Fruit fly (Drosophila melanogaster): ENCODE data around the gene Rhau.

Gene Rhau

dm6 chr2L:20796758-20797514, 39.2 kb upstream of the Rhau start, which contains the start of gene vari (continued):
- TF ChIP-seq amos (GFP tag; IDR thresholded peaks at IDR 0.05; ENCODE audit: partially characterized antibody) (peak; percentile 19; the same call in 1 of the 2 replicates), CG11504 (tag; optimal IDR thresholded peaks at IDR 0.05) (no peak), eve (GFP tag; optimal IDR thresholded peaks at IDR 0.05) (peak in 1 of 2 experiments; percentile 59), unc-4 (GFP tag; IDR thresholded peaks at IDR 0.05; ENCODE audit: partially characterized antibody) (peak; percentile 31; the same call in 1 of the 2 replicates), chinmo (GFP tag; IDR thresholded peaks at IDR 0.05; ENCODE audit: partially characterized antibody) (peak; percentile 87; the same call in 3 of the 4 replicates), CG31224 (GFP tag; IDR thresholded peaks at IDR 0.05) (no peak), CG2202 (tag; optimal IDR thresholded peaks at IDR 0.05) (no peak), Atf6 (GFP tag; IDR thresholded peaks at IDR 0.05) (0 out of 2 replicates have a peak, but pooled peaks have one; percentile 17), E2f2 (GFP tag; IDR thresholded peaks at IDR 0.05) (peak; percentile 83), Dp (GFP tag; optimal IDR thresholded peaks at IDR 0.05) (peak; percentile 76), Myb (GFP tag; optimal IDR thresholded peaks at IDR 0.05) (peak; percentile 40), CG3281 (GFP tag; optimal IDR thresholded peaks at IDR 0.05) (no peak), shn (GFP tag; optimal IDR thresholded peaks at IDR 0.05) (no peak), phol (tag; optimal IDR thresholded peaks at IDR 0.05) (peak; percentile 53), Abd-B (GFP tag; optimal IDR thresholded peaks at IDR 0.05) (peak; percentile 45), CG7987 (GFP tag; optimal IDR thresholded peaks at IDR 0.05) (no peak), Lhr (GFP tag; optimal IDR thresholded peaks at IDR 0.05) (peak; percentile 73), CG17612 (GFP tag; IDR thresholded peaks at IDR 0.05) (no peak), Elba2 (GFP tag; optimal IDR thresholded peaks at IDR 0.05) (no peak), Jarid2 (GFP tag; optimal IDR thresholded peaks at IDR 0.05) (peak; percentile 84), CG9437 (GFP tag; optimal IDR thresholded peaks at IDR 0.05) (no peak), ranshi (GFP tag; IDR thresholded peaks at IDR 0.05) (no peak), Mad (GFP tag; optimal IDR thresholded peaks at IDR 0.05) (no peak), her (GFP tag; optimal IDR thresholded peaks at IDR 0.05) (peak; percentile 42), repo (GFP tag; optimal IDR thresholded peaks at IDR 0.05) (no peak), HLH3B (GFP tag; IDR thresholded peaks at IDR 0.05) (no peak), CG7963 (GFP tag; IDR thresholded peaks at IDR 0.05; ENCODE audit: partially characterized antibody) (no peak), tap (tag; optimal IDR thresholded peaks at IDR 0.05) (no peak), E2f1 (GFP tag; IDR thresholded peaks at IDR 0.05) (no peak), slbo (GFP tag; IDR thresholded peaks at IDR 0.05) (no peak), Hmx (GFP tag; optimal IDR thresholded peaks at IDR 0.05) (peak; percentile 17), br (optimal IDR thresholded peaks at IDR 0.05) (no peak), B-H1 (GFP tag; IDR thresholded peaks at IDR 0.05) (no peak; the same call in 2 of the 3 replicates), Mes4 (GFP tag; optimal IDR thresholded peaks at IDR 0.05) (no peak), NfI (GFP tag; optimal IDR thresholded peaks at IDR 0.05) (no peak), mirr (GFP tag; optimal IDR thresholded peaks at IDR 0.05) (peak; percentile 1), danr (GFP tag; IDR thresholded peaks at IDR 0.05) (no peak), Ets65A (GFP tag) (no peak), CG10959 (GFP tag; IDR thresholded peaks at IDR 0.05) (no peak), ap (GFP tag; IDR thresholded peaks at IDR 0.05) (no peak), D19A (tag; optimal IDR thresholded peaks at IDR 0.05) (no peak), gcm (GFP tag; optimal IDR thresholded peaks at IDR 0.05) (no peak), pan (optimal IDR thresholded peaks at IDR 0.05) (no peak), pan (GFP tag; optimal IDR thresholded peaks at IDR 0.05 in 1 of 2, IDR thresholded peaks at IDR 0.05 in 1 of 2) (peak in 1 of 2 experiments; percentile 18), CG18619 (GFP tag; optimal IDR thresholded peaks at IDR 0.05) (no peak), CG6813 (GFP tag; optimal IDR thresholded peaks at IDR 0.05) (no peak), CG5180 (GFP tag; optimal IDR thresholded peaks at IDR 0.05) (no peak), Max (GFP tag; optimal IDR thresholded peaks at IDR 0.05) (no peak), lmd (GFP tag; IDR thresholded peaks at IDR 0.05) (no peak), CG8089 (GFP tag; optimal IDR thresholded peaks at IDR 0.05) (no peak)

All from whole organism, embryonic.